Worm (Caenorhabditis elegans) whole organism, late embryonic: ENCODE data around the gene far-4.

Experiments used
- F13H6.1 ChIP-seq: sonication (generic microtip); optimal IDR thresholded peaks from 2 replicates; lab custom pipeline; 2016; ENCODE audit warnings: missing genetic modification characterization, missing compliant biosample characterization
- ahr-1 ChIP-seq: sonication (generic microtip); optimal IDR thresholded peaks from 2 replicates; lab custom pipeline; 2016; ENCODE audit warnings: missing genetic modification characterization, missing compliant biosample characterization
- ama-1 ChIP-seq: fragments of 150-350 bp; optimal IDR thresholded peaks from 2 replicates; lab custom pipeline; 2014
- ceh-14 ChIP-seq: sonication (generic microtip); optimal IDR thresholded peaks from 2 replicates; lab custom pipeline; 2016; ENCODE audit warnings: missing genotype, missing genetic modification characterization, missing compliant biosample characterization
- ceh-18 ChIP-seq: sonication (generic microtip); optimal IDR thresholded peaks from 2 replicates; lab custom pipeline; 2016; ENCODE audit warnings: missing genetic modification characterization, missing compliant biosample characterization
- ceh-19 ChIP-seq: fragments of 200-800 bp; sonication (Bioruptor generic); optimal IDR thresholded peaks from 2 replicates; lab custom pipeline; 2018; ENCODE audit warnings: mild to moderate bottlenecking, missing genetic modification characterization, missing compliant biosample characterization
- ceh-2 ChIP-seq: sonication (generic microtip); optimal IDR thresholded peaks from 2 replicates; lab custom pipeline; 2016; ENCODE audit warnings: missing genotype, missing genetic modification characterization, missing compliant biosample characterization
- ceh-24 ChIP-seq: sonication (generic microtip); optimal IDR thresholded peaks from 2 replicates; lab custom pipeline; 2016; ENCODE audit warnings: mild to moderate bottlenecking, missing genetic modification characterization, missing compliant biosample characterization
- ceh-30 ChIP-seq: fragments of 150-350 bp; optimal IDR thresholded peaks from 2 replicates; lab custom pipeline; 2014; ENCODE audit warnings: missing biosample characterization, missing genetic modification characterization
- ceh-31 ChIP-seq: sonication (generic microtip); optimal IDR thresholded peaks from 2 replicates; lab custom pipeline; 2016; ENCODE audit warnings: missing genetic modification characterization, missing compliant biosample characterization
- ceh-34 ChIP-seq: sonication (generic microtip); optimal IDR thresholded peaks from 2 replicates; lab custom pipeline; 2016; ENCODE audit warnings: mild to moderate bottlenecking, missing genetic modification characterization, missing compliant biosample characterization
- ceh-45 ChIP-seq: fragments of 200-800 bp; sonication (Bioruptor generic); IDR thresholded peaks from 2 replicates; pipeline ENCODE4 v1.3.6; 2022; ENCODE audit warnings: missing genetic modification reagents, missing genetic modification characterization, missing compliant biosample characterization
- ceh-6 ChIP-seq: fragments of 200-800 bp; sonication (Bioruptor generic); optimal IDR thresholded peaks from 2 replicates; lab custom pipeline; 2018; ENCODE audit warnings: mild to moderate bottlenecking, missing genetic modification characterization, missing compliant biosample characterization
- ceh-9 ChIP-seq: sonication (generic microtip); optimal IDR thresholded peaks from 2 replicates; lab custom pipeline; 2016; ENCODE audit warnings: mild to moderate bottlenecking, missing genetic modification characterization, inconsistent platforms, missing compliant biosample characterization
- che-1 ChIP-seq: sonication (generic microtip); optimal IDR thresholded peaks from 2 replicates; lab custom pipeline; 2016; ENCODE audit warnings: mild to moderate bottlenecking, missing genetic modification characterization, missing compliant biosample characterization
- dmd-4 ChIP-seq: sonication (generic microtip); optimal IDR thresholded peaks from 2 replicates; lab custom pipeline; 2016; ENCODE audit warnings: borderline replicate concordance, missing genetic modification characterization, missing compliant biosample characterization
- dve-1 ChIP-seq: sonication (generic microtip); optimal IDR thresholded peaks from 2 replicates; lab custom pipeline; 2017; ENCODE audit warnings: antibody characterized with exemption, mild to moderate bottlenecking, missing genetic modification characterization, missing compliant biosample characterization
- elt-4 ChIP-seq: sonication (generic microtip); optimal IDR thresholded peaks from 2 replicates; lab custom pipeline; 2016; ENCODE audit warnings: missing genetic modification characterization, missing compliant biosample characterization
- ets-4 ChIP-seq: sonication (generic microtip); optimal IDR thresholded peaks from 2 replicates; lab custom pipeline; 2016; ENCODE audit warnings: missing genetic modification characterization, missing compliant biosample characterization
- fkh-10 ChIP-seq: fragments of 150-350 bp; optimal IDR thresholded peaks from 2 replicates; lab custom pipeline; 2014; ENCODE audit warnings: missing biosample characterization, missing genetic modification reagents, missing genetic modification characterization
- fkh-6 ChIP-seq: sonication (generic microtip); optimal IDR thresholded peaks from 2 replicates; lab custom pipeline; 2016; ENCODE audit warnings: missing genetic modification characterization, missing compliant biosample characterization
- hlh-15 ChIP-seq: sonication (generic microtip); optimal IDR thresholded peaks from 2 replicates; lab custom pipeline; 2016; ENCODE audit warnings: missing genetic modification characterization, missing compliant biosample characterization
- hlh-6 ChIP-seq: sonication (generic microtip); optimal IDR thresholded peaks from 2 replicates; lab custom pipeline; 2016; ENCODE audit warnings: missing genotype, missing genetic modification characterization, missing compliant biosample characterization
- lim-6 ChIP-seq: sonication (generic microtip); optimal IDR thresholded peaks from 2 replicates; lab custom pipeline; 2016; ENCODE audit warnings: missing genetic modification characterization, missing compliant biosample characterization
- lin-11 ChIP-seq: fragments of 200-800 bp; sonication (Bioruptor generic); optimal IDR thresholded peaks from 2 replicates; lab custom pipeline; 2018; ENCODE audit warnings: mild to moderate bottlenecking, missing genetic modification characterization, missing compliant biosample characterization
- nfya-1 ChIP-seq: sonication (generic microtip); optimal IDR thresholded peaks from 2 replicates; lab custom pipeline; 2017; ENCODE audit warnings: missing genetic modification characterization, mild to moderate bottlenecking, missing compliant biosample characterization, antibody characterized with exemption, moderate library complexity
- nhr-232 ChIP-seq: sonication (generic microtip); optimal IDR thresholded peaks from 2 replicates; lab custom pipeline; 2016; ENCODE audit warnings: missing genetic modification characterization, missing compliant biosample characterization
- npax-4 ChIP-seq: sonication (generic microtip); optimal IDR thresholded peaks from 2 replicates; lab custom pipeline; 2016; ENCODE audit warnings: missing genetic modification characterization, missing compliant biosample characterization
- odd-2 ChIP-seq: sonication (generic microtip); optimal IDR thresholded peaks from 2 replicates; lab custom pipeline; 2017; ENCODE audit warnings: antibody characterized with exemption, mild to moderate bottlenecking, missing genetic modification characterization, missing compliant biosample characterization
- pag-3 ChIP-seq: sonication (generic microtip); optimal IDR thresholded peaks from 2 replicates; lab custom pipeline; 2016; ENCODE audit warnings: missing compliant biosample characterization, missing genetic modification characterization, borderline replicate concordance
- pat-9 ChIP-seq: fragments of 200-800 bp; sonication (Bioruptor generic); optimal IDR thresholded peaks from 2 replicates; lab custom pipeline; 2018; ENCODE audit warnings: mild to moderate bottlenecking, missing genetic modification characterization, moderate library complexity, missing compliant biosample characterization
- pha-2 ChIP-seq: sonication (generic microtip); optimal IDR thresholded peaks from 2 replicates; lab custom pipeline; 2017; ENCODE audit warnings: mild to moderate bottlenecking, missing genetic modification characterization, missing compliant biosample characterization
- pha-4 ChIP-seq: fragments of 150-350 bp; optimal IDR thresholded peaks from 2 replicates; lab custom pipeline; 2018; ENCODE audit warnings: missing biosample characterization, missing genetic modification reagents, missing genetic modification characterization
- pqm-1 ChIP-seq: sonication (generic microtip); optimal IDR thresholded peaks from 2 replicates; lab custom pipeline; 2016; ENCODE audit warnings: missing genetic modification characterization, missing compliant biosample characterization
- pros-1 ChIP-seq: fragments of 150-350 bp; optimal IDR thresholded peaks from 2 replicates; lab custom pipeline; 2014; ENCODE audit warnings: missing biosample characterization, missing genetic modification reagents, missing genetic modification characterization
- ref-2 ChIP-seq: sonication (generic microtip); optimal IDR thresholded peaks from 2 replicates; lab custom pipeline; 2016; ENCODE audit warnings: missing genetic modification characterization, missing compliant biosample characterization
- rnt-1 ChIP-seq: sonication (generic microtip); optimal IDR thresholded peaks from 2 replicates; lab custom pipeline; 2016; ENCODE audit warnings: missing genetic modification characterization, missing compliant biosample characterization
- sox-2 ChIP-seq: fragments of 200-800 bp; sonication (Bioruptor generic); IDR thresholded peaks from 2 replicates; pipeline ENCODE4 v1.3.6; 2022; ENCODE audit warnings: missing genetic modification reagents, missing genetic modification characterization, missing compliant biosample characterization
- syd-9 ChIP-seq: sonication (generic microtip); optimal IDR thresholded peaks from 2 replicates; lab custom pipeline; 2016; ENCODE audit warnings: mild to moderate bottlenecking, missing genetic modification characterization, moderate library complexity, missing compliant biosample characterization
- tbx-7 ChIP-seq: sonication (generic microtip); optimal IDR thresholded peaks from 2 replicates; lab custom pipeline; 2016; ENCODE audit warnings: missing genotype, missing genetic modification characterization, missing compliant biosample characterization
- unc-3 ChIP-seq, 2 experiments: fragments of 200-800 bp in 1 of 2; sonication (Bioruptor generic) in 1 of 2; sonication (generic microtip) in 1 of 2; conservative IDR thresholded peaks in 1 of 2; optimal IDR thresholded peaks in 1 of 2; 2 replicates each; pipeline versions ENCODE4 v1.3.6 to Lab custom; 2016 to 2022; ENCODE audit warnings: missing compliant biosample characterization in 2 of 2, missing genetic modification characterization in 2 of 2, missing genetic modification reagents in 1 of 2
- unc-42 ChIP-seq: sonication (generic microtip); optimal IDR thresholded peaks from 2 replicates; lab custom pipeline; 2016; ENCODE audit warnings: missing genotype, missing genetic modification characterization, missing compliant biosample characterization
- unc-55 ChIP-seq: sonication (generic microtip); optimal IDR thresholded peaks from 2 replicates; lab custom pipeline; 2017; ENCODE audit warnings: missing biosample characterization, missing genetic modification reagents, missing genetic modification characterization
- unc-86 ChIP-seq: sonication (generic microtip); optimal IDR thresholded peaks from 2 replicates; lab custom pipeline; 2016; ENCODE audit warnings: missing genetic modification characterization, missing compliant biosample characterization
- zip-5 ChIP-seq: sonication (generic microtip); optimal IDR thresholded peaks from 2 replicates; lab custom pipeline; 2016; ENCODE audit warnings: missing genetic modification characterization, missing compliant biosample characterization
- ztf-16 ChIP-seq: sonication (generic microtip); optimal IDR thresholded peaks from 2 replicates; lab custom pipeline; 2017; ENCODE audit warnings: missing genetic modification characterization, missing compliant biosample characterization

far-4 gene

ce11 chrV:13003378-13003777, 3.9 kb upstream of the far-4 start (continued):
- TF ChIP-seq ceh-14 (tag; lab: Kevin White, UChicago), result peak; percentile 82
- peak; percentile 82 for TF ChIP-seq ceh-18 (tag; lab: Kevin White, UChicago)
- TF ChIP-seq che-1 (tag; lab: Kevin White, UChicago), result peak; percentile 87
- TF ChIP-seq ceh-19 (GFP tag; lab: Kevin White, UChicago), result peak; percentile 83
- peak; percentile 86 for TF ChIP-seq syd-9 (tag; lab: Kevin White, UChicago)
- peak; percentile 86 for TF ChIP-seq ceh-34 (tag; lab: Kevin White, UChicago)
- TF ChIP-seq nfya-1 (tag; lab: Kevin White, UChicago), result peak; percentile 47
- peak; percentile 71 for TF ChIP-seq sox-2
- TF ChIP-seq elt-4 (tag; lab: Kevin White, UChicago), result no peak
- peak; percentile 65 for TF ChIP-seq ref-2
- TF ChIP-seq ceh-31 (tag; lab: Kevin White, UChicago), result peak; percentile 67
- TF ChIP-seq pag-3 (tag; lab: Kevin White, UChicago), result peak; percentile 66
- TF ChIP-seq fkh-6, result peak; percentile 87
- peak; percentile 83 for TF ChIP-seq F13H6.1 (tag; lab: Kevin White, UChicago)
- peak; percentile 52 for TF ChIP-seq pros-1 (tag; lab: Kevin White, UChicago)
- peak; percentile 55 for TF ChIP-seq ceh-24 (tag; lab: Kevin White, UChicago)
- peak; percentile 89 for TF ChIP-seq pat-9
- TF ChIP-seq unc-3 (GFP tag; conservative IDR thresholded peaks at IDR 0.05; lab: Robert Waterston, UW), result peak; percentile 81
- TF ChIP-seq unc-3 (tag; optimal IDR thresholded peaks at IDR 0.05; lab: Kevin White, UChicago), result peak; percentile 69
- TF ChIP-seq tbx-7, result peak; percentile 1
- peak; percentile 90 for TF ChIP-seq ztf-16 (tag; lab: Kevin White, UChicago)
- TF ChIP-seq ceh-45 (GFP tag; lab: Robert Waterston, UW), result peak; percentile 83
- TF ChIP-seq lim-6, result peak; percentile 49
- TF ChIP-seq ama-1 (lab: Kevin White, UChicago), result no peak
- TF ChIP-seq ets-4 (tag; lab: Kevin White, UChicago), result peak; percentile 44
- TF ChIP-seq ceh-2, result peak; percentile 73
- peak; percentile 27 for TF ChIP-seq hlh-15
- TF ChIP-seq hlh-6 (tag; lab: Kevin White, UChicago), result peak; percentile 82
- TF ChIP-seq unc-55 (GFP tag; lab: Kevin White, UChicago), result no peak
- peak; percentile 11 for TF ChIP-seq odd-2 (tag; lab: Kevin White, UChicago)
- TF ChIP-seq ceh-30 (tag; lab: Kevin White, UChicago), result no peak
- TF ChIP-seq ceh-9 (tag; lab: Kevin White, UChicago), result peak; percentile 78
- peak; percentile 76 for TF ChIP-seq dve-1 (tag; lab: Kevin White, UChicago)
- peak; percentile 57 for TF ChIP-seq unc-42 (tag; lab: Kevin White, UChicago)
- TF ChIP-seq npax-4 (tag; lab: Kevin White, UChicago), result peak; percentile 59
- TF ChIP-seq, all 69 proteins: peak for 59

- no peak for TF ChIP-seq pqm-1 (tag; lab: Kevin White, UChicago)
- TF ChIP-seq F13H6.1 (tag; lab: Kevin White, UChicago), result no peak
- no peak for TF ChIP-seq fkh-10
- no peak for TF ChIP-seq ceh-2
- TF ChIP-seq pag-3 (tag; lab: Kevin White, UChicago), result no peak
- no peak for TF ChIP-seq ceh-24 (tag; lab: Kevin White, UChicago)
- no peak for TF ChIP-seq ahr-1 (tag; lab: Kevin White, UChicago)
- TF ChIP-seq pha-4 (tag; lab: Kevin White, UChicago), result no peak
- no peak for TF ChIP-seq hlh-6 (tag; lab: Kevin White, UChicago)
- TF ChIP-seq pha-2 (tag; lab: Kevin White, UChicago), result no peak
- no peak for TF ChIP-seq lin-11 (tag; lab: Kevin White, UChicago)
- no peak for TF ChIP-seq zip-5 (tag; lab: Kevin White, UChicago)
- no peak for TF ChIP-seq unc-86 (tag; lab: Kevin White, UChicago)
- no peak for TF ChIP-seq nhr-232 (tag; lab: Kevin White, UChicago)
- TF ChIP-seq dmd-4, result no peak
- TF ChIP-seq ceh-6 (GFP tag; lab: Kevin White, UChicago), result no peak
- no peak for TF ChIP-seq odd-2 (tag; lab: Kevin White, UChicago)
- no peak for TF ChIP-seq ceh-31 (tag; lab: Kevin White, UChicago)
- TF ChIP-seq rnt-1 (tag; lab: Kevin White, UChicago), result no peak
- TF ChIP-seq ceh-34 (tag; lab: Kevin White, UChicago), result no peak
These were observed 2.6 kb upstream of the far-4 start, which contains the start of gene inft-2 for ce11 chrV:13002070-13002469. inft-2 (plus strand) TSS chrV:13002317.
